Fruit fly (Drosophila melanogaster) whole organism, wandering third instar larva: Measurements from ENCODE around the gene CG33784.
A peak's percentile ranks its signal among the peaks of the same experiment; 100 is the strongest.

ENCODE experiments used
- Abd-B ChIP-seq: fragments of >200 bp; optimal IDR thresholded peaks from 2 replicates; lab custom pipeline; 2017; ENCODE audit warnings: missing biosample characterization, missing genetic modification characterization
- CG32264 ChIP-seq: fragments of 200-800 bp; sonication (Bioruptor generic); optimal IDR thresholded peaks from 2 replicates; lab custom pipeline; 2016; ENCODE audit warnings: missing biosample characterization, missing genetic modification characterization
- Dif ChIP-seq: fragments of 200-275, 200-300 bp; sonication (Bioruptor generic); optimal IDR thresholded peaks from 2 replicates; lab custom pipeline; 2018; ENCODE audit warnings: missing biosample characterization, missing genetic modification characterization; ENCODE audit not compliant: partially characterized antibody
- GATAd ChIP-seq: sonication (Bioruptor generic); optimal IDR thresholded peaks from 2 replicates; lab custom pipeline; 2016; ENCODE audit warnings: missing biosample characterization, missing genetic modification characterization
- HLH106 ChIP-seq: fragments of 200-800 bp; optimal IDR thresholded peaks from 3 replicates; lab custom pipeline; 2019; ENCODE audit warnings: missing biosample characterization, mild to moderate bottlenecking, missing genetic modification characterization, moderate library complexity
- Hnf4 ChIP-seq: fragments of 200-800 bp; sonication (Bioruptor generic); optimal IDR thresholded peaks from 2 replicates; lab custom pipeline; 2016; ENCODE audit warnings: missing biosample characterization, mild to moderate bottlenecking, missing genetic modification characterization
- Jra ChIP-seq: sonication (Bioruptor generic); optimal IDR thresholded peaks from 2 replicates; lab custom pipeline; 2016; ENCODE audit warnings: missing biosample characterization, missing genetic modification characterization
- Mio ChIP-seq: sonication (Bioruptor generic); optimal IDR thresholded peaks from 2 replicates; lab custom pipeline; 2016; ENCODE audit warnings: missing biosample characterization, missing genetic modification characterization
- Myc ChIP-seq: fragments of >200 bp; optimal IDR thresholded peaks from 2 replicates; lab custom pipeline; 2017
- N ChIP-seq: fragments of >200 bp; optimal IDR thresholded peaks from 2 replicates; lab custom pipeline; 2018; ENCODE audit warnings: missing biosample characterization, missing external identifiers, missing genetic modification characterization
- OdsH ChIP-seq: fragments of 200-800 bp; sonication (Bioruptor generic); optimal IDR thresholded peaks from 2 replicates; lab custom pipeline; 2016; ENCODE audit warnings: missing biosample characterization, mild to moderate bottlenecking, missing genetic modification characterization
- Rel ChIP-seq, 2 experiments: fragments of 200-800 bp; sonication (Bioruptor generic) in 1 of 2; optimal IDR thresholded peaks; 2 replicates in 1 of 2; 3 replicates in 1 of 2; lab custom pipeline; 2016 to 2019; ENCODE audit warnings: mild to moderate bottlenecking in 2 of 2, missing biosample characterization in 2 of 2, missing genetic modification characterization in 2 of 2, moderate library complexity in 1 of 2
- Sp1 ChIP-seq: fragments of 200-800 bp; sonication (Bioruptor generic); optimal IDR thresholded peaks from 3 replicates; lab custom pipeline; 2019; ENCODE audit warnings: missing biosample characterization, mild to moderate bottlenecking, missing genetic modification characterization, moderate library complexity
- Vsx2 ChIP-seq: fragments of 200-300, 225-300 bp; sonication (Bioruptor generic); optimal IDR thresholded peaks from 2 replicates; lab custom pipeline; 2018; ENCODE audit warnings: missing biosample characterization, missing genetic modification characterization; ENCODE audit not compliant: partially characterized antibody
- br ChIP-seq: fragments of 200-800 bp; sonication (Bioruptor generic); optimal IDR thresholded peaks from 2 replicates; lab custom pipeline; 2016; ENCODE audit warnings: missing biosample characterization, missing genetic modification characterization
- brk ChIP-seq: fragments of 200-800 bp; sonication (Bioruptor generic); optimal IDR thresholded peaks from 2 replicates; lab custom pipeline; 2016; ENCODE audit warnings: missing biosample characterization, mild to moderate bottlenecking, missing genetic modification characterization
- dl ChIP-seq, 2 experiments: fragments of 175-275, 200-275 bp in 1 of 2; fragments of 200-275 bp in 1 of 2; sonication (Bioruptor generic); optimal IDR thresholded peaks; lab custom pipeline; 2018; ENCODE audit warnings: mild to moderate bottlenecking in 2 of 2, missing biosample characterization in 2 of 2, missing genetic modification characterization in 2 of 2, moderate library complexity in 2 of 2; ENCODE audit not compliant: partially characterized antibody in 2 of 2, insufficient read depth in 1 of 2
- dmrt93B ChIP-seq: fragments of 200-800 bp; sonication (Bioruptor generic); optimal IDR thresholded peaks from 2 replicates; lab custom pipeline; 2018; ENCODE audit warnings: missing biosample characterization, mild to moderate bottlenecking, missing genetic modification characterization
- dsf ChIP-seq: sonication (Bioruptor generic); optimal IDR thresholded peaks from 2 replicates; lab custom pipeline; 2016; ENCODE audit warnings: missing biosample characterization, missing genetic modification characterization, borderline replicate concordance
- ey ChIP-seq: fragments of 200-800 bp; sonication (Bioruptor generic); optimal IDR thresholded peaks from 2 replicates; lab custom pipeline; 2016; ENCODE audit warnings: missing biosample characterization, missing genetic modification characterization
- foxo ChIP-seq, 2 experiments: fragments of 200-800 bp; sonication (Bioruptor generic); optimal IDR thresholded peaks; 2 replicates in 1 of 2; 3 replicates in 1 of 2; lab custom pipeline; 2016 to 2017; ENCODE audit warnings: missing biosample characterization in 2 of 2, missing genetic modification characterization in 2 of 2
- fru ChIP-seq: fragments of 200-800 bp; sonication (Bioruptor generic); optimal IDR thresholded peaks from 3 replicates; lab custom pipeline; 2016; ENCODE audit warnings: missing biosample characterization, mild to moderate bottlenecking, missing genetic modification characterization
- h ChIP-seq: fragments of 200-800 bp; sonication (Bioruptor generic); optimal IDR thresholded peaks from 3 replicates; lab custom pipeline; 2016; ENCODE audit warnings: missing biosample characterization, mild to moderate bottlenecking, missing genetic modification characterization
- jim ChIP-seq: fragments of 175-275, 200-325 bp; sonication (Bioruptor generic); optimal IDR thresholded peaks from 2 replicates; lab custom pipeline; 2016; ENCODE audit warnings: missing biosample characterization, mild to moderate bottlenecking, missing genetic modification characterization
- lola ChIP-seq: fragments of >200 bp; optimal IDR thresholded peaks from 2 replicates; lab custom pipeline; 2017; ENCODE audit warnings: missing biosample characterization, missing genetic modification characterization
- rgr ChIP-seq: fragments of 200-800 bp; sonication (Bioruptor generic); optimal IDR thresholded peaks from 3 replicates; lab custom pipeline; 2016; ENCODE audit warnings: missing biosample characterization, mild to moderate bottlenecking, missing genetic modification characterization
- sage ChIP-seq: fragments of 200-800 bp; sonication (Bioruptor generic); optimal IDR thresholded peaks from 2 replicates; lab custom pipeline; 2016; ENCODE audit warnings: missing biosample characterization, mild to moderate bottlenecking, missing genetic modification characterization
- tai ChIP-seq: sonication (Bioruptor generic); optimal IDR thresholded peaks from 2 replicates; lab custom pipeline; 2016; ENCODE audit warnings: missing biosample characterization, missing genetic modification characterization
- usp ChIP-seq: fragments of >200 bp; optimal IDR thresholded peaks from 2 replicates; lab custom pipeline; 2017; ENCODE audit warnings: missing biosample characterization, missing genetic modification characterization
- woc ChIP-seq: sonication (Bioruptor generic); optimal IDR thresholded peaks from 2 replicates; lab custom pipeline; 2016; ENCODE audit warnings: missing biosample characterization, mild to moderate bottlenecking, missing genetic modification characterization

Gene CG33784

DNA sequence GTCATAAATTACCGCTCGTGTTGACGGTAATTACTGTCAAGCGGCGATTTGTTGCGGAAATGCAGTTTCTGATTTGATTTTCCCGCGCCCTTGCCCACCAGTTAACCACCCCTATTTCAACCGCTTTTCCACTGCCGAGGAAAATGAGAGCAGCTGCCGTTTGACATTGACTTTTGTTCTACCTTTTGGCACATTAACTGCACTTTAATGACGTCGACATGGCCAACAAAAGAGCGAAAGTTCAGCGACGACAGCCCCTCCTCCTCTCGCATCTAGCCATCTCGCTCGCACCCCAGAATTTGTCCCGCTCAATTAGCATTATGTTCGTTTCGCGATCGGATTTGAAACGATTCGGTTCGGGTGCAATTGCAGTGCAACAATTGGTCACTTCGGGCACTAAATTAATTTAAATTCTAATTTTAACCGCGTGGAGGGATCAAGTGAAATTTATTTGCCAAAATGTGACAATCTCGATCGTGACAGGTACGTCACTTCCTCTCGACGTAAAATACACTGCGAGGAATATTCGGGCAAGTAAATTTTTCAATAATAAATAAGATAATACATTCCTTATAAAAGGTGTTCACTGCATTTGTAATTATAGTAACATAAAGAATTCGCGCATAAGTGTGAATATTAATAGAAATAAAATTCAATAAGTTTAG, 43.6 kb downstream of the CG33784 start:
- no peak for TF ChIP-seq Myc
- no peak for TF ChIP-seq Abd-B
- TF ChIP-seq dmrt93B (GFP tag; lab: Kevin White, UChicago), result no peak
- TF ChIP-seq GATAd, result no peak
- no peak for TF ChIP-seq HLH106 (tag; lab: Kevin White, UChicago)
- no peak for TF ChIP-seq ey (GFP tag; lab: Kevin White, UChicago)
- no peak for TF ChIP-seq woc (GFP tag; lab: Kevin White, UChicago)
- no peak for TF ChIP-seq rgr (GFP tag; lab: Kevin White, UChicago)
- TF ChIP-seq fru (GFP tag; lab: Kevin White, UChicago), result no peak
- no peak for TF ChIP-seq usp (GFP tag; lab: Kevin White, UChicago)
- no peak for TF ChIP-seq CG32264 (GFP tag; lab: Kevin White, UChicago)
- TF ChIP-seq jim (GFP tag; lab: Kevin White, UChicago), result no peak
- no peak for TF ChIP-seq Jra
- TF ChIP-seq tai (GFP tag; lab: Kevin White, UChicago), result no peak
- no peak for TF ChIP-seq h (GFP tag; lab: Kevin White, UChicago)
- TF ChIP-seq foxo (GFP tag; optimal IDR thresholded peaks at IDR 0.05; lab: Kevin White, UChicago), result no peak

DNA sequence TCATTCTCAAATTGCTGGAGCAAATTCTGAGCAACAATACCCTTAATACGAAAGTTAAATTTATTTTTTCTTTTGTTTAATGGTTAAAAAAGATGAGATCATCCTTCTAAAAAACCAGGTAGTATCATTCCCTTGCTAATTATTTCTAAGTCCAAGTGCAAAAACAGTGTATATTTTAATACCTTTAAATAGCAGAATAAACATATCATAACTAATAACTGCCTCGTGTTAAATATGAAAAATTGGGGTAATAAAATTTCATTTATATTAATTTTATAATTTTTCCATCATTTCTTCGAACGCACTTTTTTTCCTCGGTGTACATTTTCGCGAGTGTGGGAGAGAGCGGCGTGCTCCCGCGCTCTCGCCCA, 44.1 kb downstream of the CG33784 start:
- peak; percentile 14 for TF ChIP-seq Sp1 (GFP tag; lab: Kevin White, UChicago)
- no peak for TF ChIP-seq br
- TF ChIP-seq HLH106 (tag; lab: Kevin White, UChicago), result peak; percentile 24
- peak; percentile 20 for TF ChIP-seq rgr (GFP tag; lab: Kevin White, UChicago)
- TF ChIP-seq Mio (GFP tag; lab: Kevin White, UChicago), result no peak
- no peak for TF ChIP-seq Hnf4
- TF ChIP-seq h (GFP tag; lab: Kevin White, UChicago), result no peak
- TF ChIP-seq foxo (GFP tag; optimal IDR thresholded peaks at IDR 0.05; lab: Kevin White, UChicago), result peak in 1 of 2 experiments; percentile 46
- no peak for TF ChIP-seq brk (GFP tag; lab: Kevin White, UChicago)
- TF ChIP-seq fru (GFP tag; lab: Kevin White, UChicago), result peak; percentile 20

DNA sequence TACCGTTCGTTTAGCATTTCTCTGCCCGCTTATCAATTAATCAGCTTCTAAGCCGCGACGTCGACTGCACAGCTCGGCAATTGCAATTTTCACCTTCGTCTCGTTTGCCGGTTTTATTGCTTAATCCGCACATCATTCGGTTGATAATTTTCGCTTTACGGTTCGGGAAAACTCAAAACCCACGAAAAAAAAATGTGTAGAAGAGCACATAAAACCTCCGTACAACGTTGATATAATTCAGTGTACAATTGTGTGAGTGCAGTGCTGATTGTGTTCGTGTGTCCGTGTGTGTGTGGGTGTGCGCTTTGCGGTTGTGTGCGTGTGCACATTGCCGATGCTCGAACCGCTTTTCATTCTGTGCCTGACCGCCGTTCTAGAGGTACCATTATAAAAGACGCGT, 44.5 kb downstream of the CG33784 start, which contains the start of gene CAH7:
TSS of gene CAH7 (plus strand) at position 43 of the 400 bp plus-strand sequence.
- TF ChIP-seq HLH106 (tag; lab: Kevin White, UChicago) (no peak), Jra (no peak), dl (GFP tag; optimal IDR thresholded peaks at IDR 0.05; lab: Kevin White, UChicago; ENCODE audit: insufficient read depth in 1 of 2, partially characterized antibody in 2 of 2) (no peak), dsf (GFP tag; lab: Kevin White, UChicago) (no peak), Vsx2 (GFP tag; lab: Kevin White, UChicago) (no peak), woc (GFP tag; lab: Kevin White, UChicago) (no peak), Rel (GFP tag; optimal IDR thresholded peaks at IDR 0.05; lab: Kevin White, UChicago) (no peak), Rel (tag; optimal IDR thresholded peaks at IDR 0.05; lab: Kevin White, UChicago) (no peak)
- TF ChIP-seq, all 38 proteins: peak for 0

DNA sequence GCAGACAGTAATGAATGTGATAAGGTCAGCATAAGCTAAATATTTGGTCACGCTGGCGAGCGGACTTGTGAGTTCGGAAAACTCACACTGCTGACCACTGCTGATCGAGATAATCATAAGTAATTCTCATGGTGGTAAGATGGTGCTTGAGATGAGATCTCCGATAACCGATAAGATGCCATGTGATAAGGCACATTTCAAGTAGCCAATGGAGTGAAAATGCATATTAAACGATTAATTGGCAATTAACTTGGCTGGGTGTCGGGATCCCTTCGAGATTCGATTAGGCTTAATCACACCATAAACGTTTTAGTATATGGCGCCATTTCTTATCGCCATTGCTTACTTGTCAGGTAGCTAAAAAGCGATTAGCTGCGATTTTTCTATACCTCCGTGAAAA, 46.0 kb downstream of the CG33784 start:
- no peak for TF ChIP-seq br
- no peak for TF ChIP-seq ey (GFP tag; lab: Kevin White, UChicago)
- no peak for TF ChIP-seq CG32264 (GFP tag; lab: Kevin White, UChicago)
- TF ChIP-seq OdsH (GFP tag; lab: Kevin White, UChicago), result no peak
- TF ChIP-seq lola (GFP tag; lab: Kevin White, UChicago), result no peak

DNA sequence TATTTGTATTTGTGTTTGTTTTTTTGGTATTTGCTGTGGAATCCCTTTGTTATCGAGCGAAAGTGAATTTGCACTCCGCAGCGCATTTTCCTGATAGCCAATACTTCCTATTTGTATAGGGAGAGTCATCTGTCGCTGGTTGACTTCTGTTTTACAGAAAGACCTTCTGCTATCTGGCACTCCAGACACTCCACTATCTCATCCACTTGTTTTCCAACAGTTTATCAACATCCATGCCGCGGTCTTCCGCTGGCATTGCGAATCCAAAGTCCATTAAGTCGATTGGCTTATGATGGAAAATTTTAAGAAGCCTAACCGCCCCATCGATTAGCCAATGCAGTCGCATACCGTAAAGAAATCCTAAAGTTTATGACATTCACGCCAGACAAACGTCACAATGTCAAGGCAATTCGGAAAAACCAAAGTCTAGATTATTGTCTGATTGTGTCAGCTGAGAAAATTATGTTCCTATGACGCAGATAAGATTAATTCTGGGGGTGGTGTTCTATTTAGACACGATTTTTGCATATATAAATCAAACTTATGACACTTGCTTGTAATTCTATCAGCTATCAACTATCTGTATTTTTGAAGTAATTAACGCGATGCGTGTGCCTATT, 47.3 kb downstream of the CG33784 start:
- TF ChIP-seq N (GFP tag; lab: Kevin White, UChicago), result no peak
- TF ChIP-seq, all 38 proteins: peak for 0

DNA sequence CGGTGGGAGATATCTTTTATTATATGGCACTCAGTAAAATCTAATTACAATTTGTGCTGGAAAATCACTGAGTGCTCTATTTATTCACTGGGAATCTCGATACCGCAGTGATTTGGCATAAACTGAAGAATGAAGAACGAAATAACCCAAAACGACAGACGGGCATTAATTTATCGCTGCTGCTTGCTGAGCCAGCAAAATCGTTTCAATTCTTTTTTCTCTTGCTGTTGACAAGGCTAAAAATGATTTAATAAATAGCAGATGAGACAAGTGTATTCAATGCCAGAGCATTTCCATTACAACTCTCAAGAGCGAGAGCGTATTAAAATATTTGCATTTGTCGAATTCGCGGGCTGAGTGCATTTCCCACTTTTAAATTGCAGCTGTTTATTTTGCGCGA, 48.1 kb downstream of the CG33784 start:
- TF ChIP-seq OdsH (GFP tag; lab: Kevin White, UChicago) (no peak), usp (GFP tag; lab: Kevin White, UChicago) (no peak), h (GFP tag; lab: Kevin White, UChicago) (no peak), dmrt93B (GFP tag; lab: Kevin White, UChicago) (no peak), HLH106 (tag; lab: Kevin White, UChicago) (no peak), Rel (GFP tag; optimal IDR thresholded peaks at IDR 0.05; lab: Kevin White, UChicago) (no peak), Rel (tag; optimal IDR thresholded peaks at IDR 0.05; lab: Kevin White, UChicago) (no peak), ey (GFP tag; lab: Kevin White, UChicago) (no peak), Vsx2 (GFP tag; lab: Kevin White, UChicago) (no peak), Dif (GFP tag; lab: Kevin White, UChicago) (no peak), Jra (no peak), woc (GFP tag; lab: Kevin White, UChicago) (no peak), sage (GFP tag; lab: Kevin White, UChicago) (no peak)
